Fruit fly (Drosophila melanogaster) whole organism, embryonic: ENCODE measurements around the gene pyx.

ENCODE experiments used
- Bgb ChIP-seq: fragments of 200-800 bp; sonication (Bioruptor generic); IDR thresholded peaks from 2 replicates; pipeline ENCODE4 v1.3.6; 2022; ENCODE audit warnings: missing biosample characterization, missing genetic modification characterization; ENCODE audit not compliant: partially characterized antibody
- CG10147 ChIP-seq: fragments of 200-800 bp; sonication (Bioruptor generic); optimal IDR thresholded peaks from 2 replicates; lab custom pipeline; 2019; ENCODE audit warnings: missing biosample characterization, mild to moderate bottlenecking, missing genetic modification characterization, moderate library complexity
- CG10462 ChIP-seq: fragments of 200-800 bp; sonication (Bioruptor generic); optimal IDR thresholded peaks from 2 replicates; lab custom pipeline; 2016; ENCODE audit warnings: missing biosample characterization, missing genetic modification characterization
- CG11560 ChIP-seq: fragments of 200-800 bp; sonication (Bioruptor generic); IDR thresholded peaks from 3 replicates; pipeline ENCODE4 v1.3.6; 2022; ENCODE audit warnings: missing biosample characterization, missing genetic modification characterization
- CG11695 ChIP-seq: fragments of 200-800 bp; sonication (Bioruptor generic); IDR thresholded peaks from 3 replicates; pipeline ENCODE4 v1.3.6; 2022; ENCODE audit warnings: missing biosample characterization, missing genetic modification characterization
- CG11696 ChIP-seq: fragments of 200-800 bp; sonication (Bioruptor generic); IDR thresholded peaks from 2 replicates; pipeline ENCODE4 v1.3.6; 2022; ENCODE audit warnings: missing biosample characterization, missing genetic modification characterization
- CG16815 ChIP-seq: fragments of 200-800 bp; sonication (Bioruptor generic); optimal IDR thresholded peaks from 3 replicates; lab custom pipeline; 2017; ENCODE audit warnings: missing biosample characterization, mild to moderate bottlenecking, missing genetic modification characterization
- CG17361 ChIP-seq: fragments of 200-800 bp; sonication (Bioruptor generic); IDR thresholded peaks from 3 replicates; pipeline ENCODE4 v1.3.6; 2022; ENCODE audit warnings: missing biosample characterization, missing genetic modification characterization
- CG1832 ChIP-seq: fragments of 200-800 bp; sonication (Bioruptor generic); optimal IDR thresholded peaks from 2 replicates; lab custom pipeline; 2017; ENCODE audit warnings: missing biosample characterization, mild to moderate bottlenecking, missing genetic modification characterization, inconsistent platforms
- CG2678 ChIP-seq: fragments of 200-800 bp; sonication (Bioruptor generic); optimal IDR thresholded peaks from 3 replicates; lab custom pipeline; 2019; ENCODE audit warnings: missing biosample characterization, mild to moderate bottlenecking, missing genetic modification characterization, moderate library complexity
- CG5245 ChIP-seq: fragments of 200-800 bp; sonication (Bioruptor generic); optimal IDR thresholded peaks from 3 replicates; lab custom pipeline; 2016; ENCODE audit warnings: missing biosample characterization, missing genetic modification characterization
- CG6854 ChIP-seq: fragments of 200-800 bp; sonication (Bioruptor generic); optimal IDR thresholded peaks from 3 replicates; lab custom pipeline; 2017; ENCODE audit warnings: missing biosample characterization, mild to moderate bottlenecking, missing genetic modification characterization
- CG9609 ChIP-seq: fragments of 200-800 bp; sonication (Bioruptor generic); optimal IDR thresholded peaks from 3 replicates; lab custom pipeline; 2016; ENCODE audit warnings: missing biosample characterization, missing genetic modification characterization
- Dek ChIP-seq: fragments of 200-800 bp; sonication (Bioruptor generic); optimal IDR thresholded peaks from 3 replicates; lab custom pipeline; 2019; ENCODE audit warnings: missing biosample characterization, mild to moderate bottlenecking, missing genetic modification characterization, moderate library complexity
- Dll ChIP-seq: fragments of 200-800 bp; sonication (Bioruptor generic); IDR thresholded peaks from 4 replicates; pipeline ENCODE4 v1.3.6; 2022; ENCODE audit warnings: missing biosample characterization, missing genetic modification characterization; ENCODE audit not compliant: partially characterized antibody
- Fer2 ChIP-seq: fragments of 200-800 bp; sonication (Bioruptor generic); optimal IDR thresholded peaks from 2 replicates; lab custom pipeline; 2018; ENCODE audit warnings: missing biosample characterization, mild to moderate bottlenecking, missing genetic modification characterization, moderate library complexity
- H15 ChIP-seq: fragments of 200-800 bp; sonication (Bioruptor generic); IDR thresholded peaks from 3 replicates; pipeline ENCODE4 v1.3.6; 2022; ENCODE audit warnings: missing biosample characterization, missing genetic modification characterization
- HLH3B ChIP-seq: fragments of 200-800 bp; sonication (Bioruptor generic); IDR thresholded peaks from 2 replicates; pipeline ENCODE4 v1.3.6; 2022; ENCODE audit warnings: missing biosample characterization, missing genetic modification characterization
- HLH54F ChIP-seq: fragments of 200-800 bp; sonication (Bioruptor generic); optimal IDR thresholded peaks from 3 replicates; lab custom pipeline; 2016; ENCODE audit warnings: missing biosample characterization, missing genetic modification characterization
- HmgZ ChIP-seq: fragments of 200-800 bp; sonication (Bioruptor generic); optimal IDR thresholded peaks from 2 replicates; lab custom pipeline; 2018; ENCODE audit warnings: missing biosample characterization, mild to moderate bottlenecking, missing genetic modification characterization
- MBD-R2 ChIP-seq: fragments of 200-800 bp; sonication (Bioruptor generic); IDR thresholded peaks from 2 replicates; pipeline ENCODE4 v1.3.6; 2022; ENCODE audit warnings: missing biosample characterization, missing genetic modification characterization
- MTF-1 ChIP-seq: fragments of 200-800 bp; sonication (Bioruptor generic); optimal IDR thresholded peaks from 2 replicates; lab custom pipeline; 2018; ENCODE audit warnings: missing biosample characterization, mild to moderate bottlenecking, missing genetic modification characterization, borderline replicate concordance
- Mad ChIP-seq: fragments of 200-800 bp; sonication (Bioruptor generic); optimal IDR thresholded peaks from 2 replicates; lab custom pipeline; 2016; ENCODE audit warnings: missing biosample characterization, missing genetic modification characterization
- Spps ChIP-seq: fragments of 200-800 bp; sonication (Bioruptor generic); optimal IDR thresholded peaks from 2 replicates; lab custom pipeline; 2018; ENCODE audit warnings: missing biosample characterization, mild to moderate bottlenecking, missing genetic modification characterization
- aop ChIP-seq: fragments of 200-800 bp; sonication (Bioruptor generic); IDR thresholded peaks from 2 replicates; pipeline ENCODE4 v1.3.6; 2022; ENCODE audit warnings: missing biosample characterization, missing genetic modification characterization
- bigmax ChIP-seq: fragments of 200-800 bp; sonication (Bioruptor generic); optimal IDR thresholded peaks from 2 replicates; lab custom pipeline; 2018; ENCODE audit warnings: missing biosample characterization, mild to moderate bottlenecking, missing genetic modification characterization
- btn ChIP-seq: fragments of 200-800 bp; sonication (Bioruptor generic); optimal IDR thresholded peaks from 2 replicates; lab custom pipeline; 2016; ENCODE audit warnings: missing biosample characterization, missing genetic modification characterization
- caup ChIP-seq: fragments of 200-800 bp; sonication (Bioruptor generic); optimal IDR thresholded peaks from 3 replicates; lab custom pipeline; 2017; ENCODE audit warnings: missing biosample characterization, mild to moderate bottlenecking, missing genetic modification characterization, moderate library complexity; ENCODE audit not compliant: severe bottlenecking
- eve ChIP-seq, 2 experiments: fragments of >200 bp; optimal IDR thresholded peaks; 2 replicates each; lab custom pipeline; 2017; ENCODE audit warnings: missing biosample characterization in 2 of 2, missing genetic modification characterization in 2 of 2
- ewg ChIP-seq: fragments of 200-800 bp; sonication (Bioruptor generic); optimal IDR thresholded peaks from 3 replicates; lab custom pipeline; 2017; ENCODE audit warnings: mild to moderate bottlenecking, missing biosample characterization, missing genetic modification reagents, missing genetic modification characterization
- gcm ChIP-seq: fragments of 200-800 bp; sonication (Bioruptor generic); optimal IDR thresholded peaks from 2 replicates; lab custom pipeline; 2019; ENCODE audit warnings: missing biosample characterization, mild to moderate bottlenecking, missing genetic modification characterization, moderate library complexity
- gt ChIP-seq: fragments of 200-800 bp; sonication (Bioruptor generic); IDR thresholded peaks from 2 replicates; pipeline ENCODE4 v1.3.6; 2022; ENCODE audit warnings: missing biosample characterization, missing genetic modification characterization
- hb ChIP-seq: fragments of 200-800 bp; sonication (Bioruptor generic); IDR thresholded peaks from 3 replicates; pipeline ENCODE4 v1.3.6; 2022; ENCODE audit warnings: missing biosample characterization, missing genetic modification characterization; ENCODE audit not compliant: partially characterized antibody
- hbn ChIP-seq: fragments of 200-800 bp; sonication (Bioruptor generic); IDR thresholded peaks from 2 replicates; pipeline ENCODE4 v1.3.6; 2022; ENCODE audit warnings: missing biosample characterization, missing genetic modification characterization; ENCODE audit not compliant: partially characterized antibody
- ken ChIP-seq: fragments of 200-800 bp; sonication (Bioruptor generic); IDR thresholded peaks from 3 replicates; pipeline ENCODE4 v1.3.6; 2022; ENCODE audit warnings: missing biosample characterization, missing genetic modification characterization
- nerfin-2 ChIP-seq: fragments of 200-800 bp; sonication (Bioruptor generic); IDR thresholded peaks from 2 replicates; pipeline ENCODE4 v1.3.6; 2022; ENCODE audit warnings: missing biosample characterization, missing genetic modification characterization; ENCODE audit not compliant: partially characterized antibody
- onecut ChIP-seq: fragments of 200-800 bp; sonication (Bioruptor generic); IDR thresholded peaks from 2 replicates; pipeline ENCODE4 v1.3.6; 2022; ENCODE audit warnings: missing biosample characterization, missing genetic modification characterization
- pan ChIP-seq, 4 experiments: fragments of >200 bp in 3 of 4; fragments of 200-800 bp in 1 of 4; sonication (Bioruptor generic) in 1 of 4; optimal IDR thresholded peaks in 3 of 4; IDR thresholded peaks in 1 of 4; 2 replicates each; pipeline versions ENCODE4 v1.3.6 to Lab custom; 2017 to 2022; ENCODE audit warnings: missing biosample characterization in 2 of 4, missing genetic modification characterization in 2 of 4, mixed read lengths in 1 of 4
- pho ChIP-seq: fragments of 200-800 bp; sonication (Bioruptor generic); optimal IDR thresholded peaks from 2 replicates; lab custom pipeline; 2016; ENCODE audit warnings: missing biosample characterization, missing genetic modification characterization
- pzg ChIP-seq: fragments of 200-800 bp; sonication (Bioruptor generic); optimal IDR thresholded peaks from 3 replicates; lab custom pipeline; 2018; ENCODE audit warnings: missing biosample characterization, mild to moderate bottlenecking, missing genetic modification characterization, moderate library complexity
- ro ChIP-seq: fragments of 200-800 bp; sonication (Bioruptor generic); IDR thresholded peaks from 2 replicates; pipeline ENCODE4 v1.3.6; 2022; ENCODE audit warnings: missing biosample characterization, missing genetic modification characterization
- row ChIP-seq: fragments of 200-800 bp; sonication (Bioruptor generic); IDR thresholded peaks from 3 replicates; pipeline ENCODE4 v1.3.6; 2022; ENCODE audit warnings: missing biosample characterization, missing genetic modification characterization
- sim ChIP-seq: fragments of 200-800 bp; sonication (Bioruptor generic); IDR thresholded peaks from 2 replicates; pipeline ENCODE4 v1.3.6; 2022; ENCODE audit warnings: missing biosample characterization, missing genetic modification characterization
- stc ChIP-seq: fragments of 200-800 bp; sonication (Bioruptor generic); IDR thresholded peaks from 2 replicates; pipeline ENCODE4 v1.3.6; 2022; ENCODE audit warnings: missing biosample characterization, missing genetic modification characterization
- tin ChIP-seq: fragments of 200-800 bp; sonication (Bioruptor generic); optimal IDR thresholded peaks from 3 replicates; lab custom pipeline; 2016; ENCODE audit warnings: missing biosample characterization, missing genetic modification characterization
- tll ChIP-seq, 2 experiments: fragments of 200-800 bp in 1 of 2; fragments of >200 bp in 1 of 2; sonication (Bioruptor generic) in 1 of 2; optimal IDR thresholded peaks; 2 replicates each; lab custom pipeline; 2017 to 2019; ENCODE audit warnings: missing biosample characterization in 2 of 2, missing genetic modification characterization in 2 of 2, mild to moderate bottlenecking in 1 of 2, moderate library complexity in 1 of 2

The pyx gene

DNA sequence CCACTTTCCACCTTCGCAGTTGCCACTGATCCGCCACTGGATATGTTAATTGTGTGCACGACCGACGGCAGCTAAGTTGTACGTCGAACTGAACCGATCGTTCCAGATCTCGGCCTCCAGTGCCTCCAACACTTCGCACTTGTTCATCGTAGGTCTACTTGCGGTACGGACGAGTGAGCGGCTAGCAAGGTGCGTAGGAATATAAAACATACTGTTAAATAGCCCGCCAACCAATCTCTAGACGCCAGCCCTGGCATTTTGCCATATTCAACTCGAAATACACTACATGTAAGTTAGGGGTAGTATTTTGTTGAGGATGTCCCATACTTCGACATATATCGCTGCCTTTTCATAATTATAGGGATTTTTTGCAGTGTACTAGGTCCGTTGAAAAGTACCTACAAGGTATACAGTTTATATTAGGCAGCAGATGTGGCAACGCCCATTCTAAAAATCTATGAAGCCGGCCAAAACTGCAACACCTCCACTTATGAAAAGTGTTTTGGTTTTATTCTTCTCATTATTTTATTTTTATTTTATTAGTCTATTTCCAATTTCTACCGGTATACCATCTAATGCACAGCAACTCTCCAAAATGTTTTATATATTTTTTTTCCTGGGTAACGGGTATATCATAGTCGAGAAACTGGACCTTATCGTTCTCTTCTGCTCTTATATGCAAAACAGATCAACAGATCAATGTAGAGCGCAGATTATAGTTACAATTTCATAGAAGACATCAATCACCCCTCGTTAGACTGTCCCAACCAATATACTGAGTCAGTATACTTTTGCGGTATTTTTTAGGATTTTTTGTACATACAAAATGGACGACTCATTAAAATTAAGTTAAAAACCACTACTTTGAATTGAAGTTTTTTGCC, at the start of gene pyx, which contains the start of gene CG33229 (continued):
- peak; percentile 44; the same call in 1 of the 2 replicates for TF ChIP-seq ro (GFP tag; lab: Robert Waterston, UW)
- TF ChIP-seq row (GFP tag; lab: Robert Waterston, UW) = peak; percentile 88
- no peak for TF ChIP-seq pan (optimal IDR thresholded peaks at IDR 0.05; lab: Kevin White, UChicago)
- peak in 1 of 2 experiments; percentile 70 for TF ChIP-seq pan (GFP tag; optimal IDR thresholded peaks at IDR 0.05 in 1 of 2, IDR thresholded peaks at IDR 0.05 in 1 of 2)
- peak; percentile 51; the same call in 1 of the 2 replicates for TF ChIP-seq MBD-R2 (GFP tag; lab: Robert Waterston, UW)
- TF ChIP-seq ewg (GFP tag; lab: Kevin White, UChicago) = peak; percentile 66
- peak; percentile 72 for TF ChIP-seq stc (GFP tag; lab: Robert Waterston, UW)
- TF ChIP-seq CG5245 (GFP tag; lab: Kevin White, UChicago) = peak; percentile 41
- 0 out of 4 replicates have a peak, but pooled peaks have one; percentile 26 for TF ChIP-seq Dll
- TF ChIP-seq CG11695 (GFP tag; lab: Robert Waterston, UW) = peak; percentile 69; the same call in 1 of the 3 replicates
- TF ChIP-seq MTF-1 (GFP tag; lab: Kevin White, UChicago) = no peak
- peak; percentile 95 for TF ChIP-seq CG17361 (GFP tag; lab: Robert Waterston, UW)
- TF ChIP-seq sim (GFP tag; lab: Robert Waterston, UW) = peak; percentile 44; the same call in 1 of the 2 replicates
- no peak for TF ChIP-seq eve (GFP tag; optimal IDR thresholded peaks at IDR 0.05; lab: Kevin White, UChicago)
- TF ChIP-seq H15 (GFP tag; lab: Robert Waterston, UW) = peak; percentile 70; the same call in 1 of the 3 replicates
- no peak; the same call in 1 of the 2 replicates for TF ChIP-seq gt (GFP tag; lab: Robert Waterston, UW)
- peak; percentile 92 for TF ChIP-seq CG2678 (tag; lab: Kevin White, UChicago)
- peak; percentile 70 for TF ChIP-seq aop
- peak; percentile 77; the same call in 1 of the 2 replicates for TF ChIP-seq HLH3B (GFP tag; lab: Robert Waterston, UW)
- peak; percentile 56 for TF ChIP-seq HmgZ (tag; lab: Kevin White, UChicago)
- peak; percentile 71 for TF ChIP-seq CG11696
- TF ChIP-seq Bgb (GFP tag; lab: Robert Waterston, UW) = no peak
- peak; percentile 35 for TF ChIP-seq btn
- TF ChIP-seq caup = peak; percentile 77
- peak; percentile 19 for TF ChIP-seq CG6854 (GFP tag; lab: Kevin White, UChicago)
- peak; percentile 86 for TF ChIP-seq CG16815
- TF ChIP-seq hb = no peak
- TF ChIP-seq bigmax (GFP tag; lab: Kevin White, UChicago) = no peak
- peak; percentile 92 for TF ChIP-seq Dek (tag; lab: Kevin White, UChicago)
- peak; percentile 47 for TF ChIP-seq gcm (GFP tag; lab: Kevin White, UChicago)
- TF ChIP-seq CG9609 (GFP tag; lab: Kevin White, UChicago) = peak; percentile 88
- TF ChIP-seq hbn (GFP tag; lab: Robert Waterston, UW) = no peak
- TF ChIP-seq onecut (GFP tag; lab: Robert Waterston, UW) = peak; percentile 49
- peak; percentile 76 for TF ChIP-seq Fer2
- TF ChIP-seq tin (GFP tag; lab: Kevin White, UChicago) = peak; percentile 87
- TF ChIP-seq CG10147 = peak; percentile 92
- no peak for TF ChIP-seq tll (GFP tag; optimal IDR thresholded peaks at IDR 0.05; lab: Kevin White, UChicago)
- TF ChIP-seq HLH54F (GFP tag; lab: Kevin White, UChicago) = peak; percentile 94
- TF ChIP-seq nerfin-2 = no peak
- peak; percentile 62 for TF ChIP-seq ken (GFP tag; lab: Robert Waterston, UW)
- no peak for TF ChIP-seq Spps
- peak; percentile 57 for TF ChIP-seq pzg (GFP tag; lab: Kevin White, UChicago)
- TF ChIP-seq pho (GFP tag; lab: Kevin White, UChicago) = peak; percentile 90
- no peak for TF ChIP-seq CG1832 (GFP tag; lab: Kevin White, UChicago)
- peak; percentile 47 for TF ChIP-seq CG10462 (GFP tag; lab: Kevin White, UChicago)
- TF ChIP-seq CG11560 (tag; lab: Robert Waterston, UW) = peak; percentile 71; the same call in 1 of the 3 replicates
- TF ChIP-seq Mad (GFP tag; lab: Kevin White, UChicago) = peak; percentile 89
